Fruit fly (Drosophila melanogaster): ENCODE data around the gene CG15368.
A peak's percentile ranks its signal among the peaks of the same experiment; 100 is the strongest.

CG15368 gene

dm6 chrX:9215485-9215884 lies at the start of gene CG15368:
CG15368 (plus strand) TSS chrX:9215785.
- no peak for TF ChIP-seq CG17801 (GFP tag; optimal IDR thresholded peaks at IDR 0.05; ENCODE audit: partially characterized antibody)

dm6 chrX:9168273-9168672 lies 47.3 kb upstream of the CG15368 start:
- TF ChIP-seq CG17801 (GFP tag; optimal IDR thresholded peaks at IDR 0.05; ENCODE audit: partially characterized antibody), result no peak

dm6 chrX:9187429-9187828 lies 28.2 kb upstream of the CG15368 start:
- no peak for TF ChIP-seq CG17801 (GFP tag; optimal IDR thresholded peaks at IDR 0.05; ENCODE audit: partially characterized antibody)

dm6 chrX:9190555-9191184 lies 24.9 kb upstream of the CG15368 start, which contains the start of gene CG12115:
CG12115 (minus strand) TSS chrX:9190605.
- TF ChIP-seq CG17801 (GFP tag; optimal IDR thresholded peaks at IDR 0.05; ENCODE audit: partially characterized antibody), result no peak

dm6 chrX:9191357-9191756 lies 24.2 kb upstream of the CG15368 start, which contains the start of gene CG12057:
CG12057 (plus strand) TSS chrX:9191657.
- no peak for TF ChIP-seq CG17801 (GFP tag; optimal IDR thresholded peaks at IDR 0.05; ENCODE audit: partially characterized antibody)

- no peak for TF ChIP-seq CG17801 (GFP tag; optimal IDR thresholded peaks at IDR 0.05; ENCODE audit: partially characterized antibody)
These were observed 23.2 kb upstream of the CG15368 start, which contains the start of gene CG12056 for dm6 chrX:9192429-9192828. CG12056 (plus strand) TSS chrX:9192669.

dm6 chrX:9193604-9194003 lies 22.0 kb upstream of the CG15368 start, which contains the start of gene CG12106:
CG12106 (plus strand) TSS chrX:9193898.
- TF ChIP-seq CG17801 (GFP tag; optimal IDR thresholded peaks at IDR 0.05; ENCODE audit: partially characterized antibody), result peak; percentile 70

- no peak for TF ChIP-seq CG17801 (GFP tag; optimal IDR thresholded peaks at IDR 0.05; ENCODE audit: partially characterized antibody)
These were observed 20.3 kb upstream of the CG15368 start for dm6 chrX:9195311-9195710.

- peak; percentile 89 for TF ChIP-seq CG17801 (GFP tag; optimal IDR thresholded peaks at IDR 0.05; ENCODE audit: partially characterized antibody)
These were observed 19.2 kb upstream of the CG15368 start, which contains the start of gene CG12118 for dm6 chrX:9196362-9196761. CG12118 (minus strand) TSS chrX:9196414.

dm6 chrX:9200234-9200633 lies 15.4 kb upstream of the CG15368 start:
- no peak for TF ChIP-seq CG17801 (GFP tag; optimal IDR thresholded peaks at IDR 0.05; ENCODE audit: partially characterized antibody)

- no peak for TF ChIP-seq CG17801 (GFP tag; optimal IDR thresholded peaks at IDR 0.05; ENCODE audit: partially characterized antibody)
These were observed 14.5 kb upstream of the CG15368 start for dm6 chrX:9201080-9201479.

- TF ChIP-seq CG17801 (GFP tag; optimal IDR thresholded peaks at IDR 0.05; ENCODE audit: partially characterized antibody), result peak; percentile 49
These were observed 13.5 kb upstream of the CG15368 start for dm6 chrX:9201866-9202681.

dm6 chrX:9210787-9211186 lies 4.8 kb upstream of the CG15368 start, which contains the start of gene SmydA-9:
SmydA-9 (minus strand) TSS chrX:9210887.
- TF ChIP-seq CG17801 (GFP tag; optimal IDR thresholded peaks at IDR 0.05; ENCODE audit: partially characterized antibody), result no peak

dm6 chrX:9214576-9214975 lies 1.0 kb upstream of the CG15368 start, which contains the start of gene Obp8a:
Obp8a (plus strand) TSS chrX:9214876.
- TF ChIP-seq CG17801 (GFP tag; optimal IDR thresholded peaks at IDR 0.05; ENCODE audit: partially characterized antibody), result no peak

- no peak for TF ChIP-seq CG17801 (GFP tag; optimal IDR thresholded peaks at IDR 0.05; ENCODE audit: partially characterized antibody)
These were observed 987 bp downstream of the CG15368 start, which contains the start of gene CG15369 for dm6 chrX:9216572-9216971. CG15369 (plus strand) TSS chrX:9216872.

dm6 chrX:9220434-9220833 lies 4.8 kb downstream of the CG15368 start:
- no peak for TF ChIP-seq CG17801 (GFP tag; optimal IDR thresholded peaks at IDR 0.05; ENCODE audit: partially characterized antibody)
